Worm (Caenorhabditis elegans) whole organism, L3 larva: ENCODE data around the gene nmr-2.

Experiments
- aly-2 ChIP-seq: fragments of 150-350 bp; optimal IDR thresholded peaks from 2 replicates; lab custom pipeline; 2014; ENCODE audit warnings: missing biosample characterization, missing genetic modification characterization
- ama-1 ChIP-seq: fragments of 150-350 bp; optimal IDR thresholded peaks from 2 replicates; lab custom pipeline; 2018
- ceh-16 ChIP-seq: sonication (generic microtip); optimal IDR thresholded peaks from 2 replicates; lab custom pipeline; 2017; ENCODE audit warnings: missing biosample characterization, missing genetic modification characterization
- ceh-28 ChIP-seq: fragments of 150-350 bp; optimal IDR thresholded peaks from 2 replicates; lab custom pipeline; 2014; ENCODE audit warnings: missing biosample characterization, missing genetic modification reagents, missing genetic modification characterization
- ceh-9 ChIP-seq: sonication (generic microtip); optimal IDR thresholded peaks from 2 replicates; lab custom pipeline; 2018; ENCODE audit warnings: missing biosample characterization, missing genetic modification characterization
- daf-12 ChIP-seq: fragments of 150-350 bp; optimal IDR thresholded peaks from 2 replicates; lab custom pipeline; 2014; ENCODE audit warnings: missing biosample characterization, missing genetic modification reagents, missing genetic modification characterization
- egl-27 ChIP-seq: sonication (generic microtip); optimal IDR thresholded peaks from 4 replicates; lab custom pipeline; 2017; ENCODE audit warnings: missing biosample characterization, missing genetic modification reagents, missing genetic modification characterization
- egl-5 ChIP-seq: fragments of 150-350 bp; optimal IDR thresholded peaks from 2 replicates; lab custom pipeline; 2017; ENCODE audit warnings: missing biosample characterization, missing genetic modification reagents, missing genetic modification characterization, inconsistent platforms
- elt-1 ChIP-seq: fragments of 150-350 bp; optimal IDR thresholded peaks from 2 replicates; lab custom pipeline; 2014; ENCODE audit warnings: missing biosample characterization, missing genetic modification characterization
- elt-2 ChIP-seq: sonication (generic microtip); optimal IDR thresholded peaks from 2 replicates; lab custom pipeline; 2016; ENCODE audit warnings: missing genetic modification reagents, mild to moderate bottlenecking, missing genetic modification characterization, missing compliant biosample characterization
- elt-3 ChIP-seq, 3 experiments: fragments of 150-350 bp in 1 of 3; sonication (generic microtip) in 2 of 3; optimal IDR thresholded peaks; 2 replicates in 2 of 3; 4 replicates in 1 of 3; lab custom pipeline; 2014 to 2017; ENCODE audit warnings: missing biosample characterization in 3 of 3, missing genetic modification characterization in 3 of 3
- fkh-10 ChIP-seq: sonication (generic microtip); optimal IDR thresholded peaks from 2 replicates; lab custom pipeline; 2017; ENCODE audit warnings: missing biosample characterization, missing genetic modification reagents, missing genetic modification characterization
- fkh-2 ChIP-seq: fragments of 150-350 bp; optimal IDR thresholded peaks from 2 replicates; lab custom pipeline; 2014; ENCODE audit warnings: missing biosample characterization, missing genetic modification reagents, missing genetic modification characterization
- fos-1 ChIP-seq: fragments of 150-350 bp; optimal IDR thresholded peaks from 2 replicates; lab custom pipeline; 2014; ENCODE audit warnings: missing biosample characterization, missing genetic modification characterization
- jun-1 ChIP-seq: fragments of 150-350 bp; optimal IDR thresholded peaks from 2 replicates; lab custom pipeline; 2014; ENCODE audit warnings: missing biosample characterization, missing genetic modification reagents, missing genetic modification characterization
- lin-15B ChIP-seq: fragments of 150-350 bp; optimal IDR thresholded peaks from 2 replicates; lab custom pipeline; 2014; ENCODE audit warnings: missing biosample characterization, missing genetic modification characterization
- lsy-12 ChIP-seq: sonication (generic microtip); optimal IDR thresholded peaks from 2 replicates; lab custom pipeline; 2016; ENCODE audit warnings: mild to moderate bottlenecking, missing genetic modification characterization, missing compliant biosample characterization
- mdl-1 ChIP-seq: fragments of 150-350 bp; optimal IDR thresholded peaks from 2 replicates; lab custom pipeline; 2014; ENCODE audit warnings: missing biosample characterization, missing genetic modification characterization
- mml-1 ChIP-seq: fragments of 150-350 bp; sonication (generic microtip); optimal IDR thresholded peaks from 3 replicates; lab custom pipeline; 2014; ENCODE audit warnings: missing biosample characterization, missing genetic modification characterization
- nfya-1 ChIP-seq: sonication (generic microtip); optimal IDR thresholded peaks from 2 replicates; lab custom pipeline; 2017; ENCODE audit warnings: missing genetic modification characterization, mild to moderate bottlenecking, missing compliant biosample characterization, antibody characterized with exemption, moderate library complexity; ENCODE audit not compliant: insufficient read depth
- nhr-11 ChIP-seq: fragments of 150-350 bp; optimal IDR thresholded peaks from 2 replicates; lab custom pipeline; 2014; ENCODE audit warnings: missing biosample characterization, missing genetic modification characterization
- nhr-12 ChIP-seq: fragments of 150-350 bp; optimal IDR thresholded peaks from 2 replicates; lab custom pipeline; 2014; ENCODE audit warnings: missing biosample characterization, missing genetic modification characterization
- nhr-237 ChIP-seq: fragments of 150-350 bp; optimal IDR thresholded peaks from 2 replicates; lab custom pipeline; 2014; ENCODE audit warnings: missing biosample characterization, missing genetic modification characterization
- nhr-25 ChIP-seq: sonication (generic microtip); optimal IDR thresholded peaks from 2 replicates; lab custom pipeline; 2017; ENCODE audit warnings: missing biosample characterization, missing genetic modification characterization
- nhr-43 ChIP-seq: sonication (generic microtip); optimal IDR thresholded peaks from 2 replicates; lab custom pipeline; 2016; ENCODE audit warnings: mild to moderate bottlenecking, missing genetic modification characterization, missing compliant biosample characterization; ENCODE audit not compliant: poor library complexity, severe bottlenecking
- nhr-67 ChIP-seq: fragments of 150-350 bp; optimal IDR thresholded peaks from 2 replicates; lab custom pipeline; 2014; ENCODE audit warnings: missing biosample characterization, missing genetic modification characterization
- nhr-76 ChIP-seq: fragments of 150-350 bp; sonication (generic microtip); optimal IDR thresholded peaks from 5 replicates; lab custom pipeline; 2014; ENCODE audit warnings: missing biosample characterization, missing genetic modification characterization
- nhr-77 ChIP-seq: fragments of 150-350 bp; optimal IDR thresholded peaks from 2 replicates; lab custom pipeline; 2014; ENCODE audit warnings: missing biosample characterization, missing genetic modification characterization
- pha-4 ChIP-seq: fragments of 150-350 bp; optimal IDR thresholded peaks from 2 replicates; lab custom pipeline; 2014; ENCODE audit warnings: missing biosample characterization, missing genetic modification reagents, missing genetic modification characterization
- pqm-1 ChIP-seq: fragments of 150-350 bp; optimal IDR thresholded peaks from 2 replicates; lab custom pipeline; 2017; ENCODE audit warnings: missing biosample characterization, missing genetic modification characterization, inconsistent platforms
- skn-1 ChIP-seq: fragments of 150-350 bp; optimal IDR thresholded peaks from 2 replicates; lab custom pipeline; 2014; ENCODE audit warnings: missing biosample characterization, missing genetic modification characterization
- snpc-4 ChIP-seq: fragments of 150-350 bp; optimal IDR thresholded peaks from 2 replicates; lab custom pipeline; 2014; ENCODE audit warnings: missing biosample characterization, missing genetic modification characterization
- tbx-2 ChIP-seq: sonication (generic microtip); optimal IDR thresholded peaks from 2 replicates; lab custom pipeline; 2016; ENCODE audit warnings: mild to moderate bottlenecking, missing genetic modification characterization, missing compliant biosample characterization
- zag-1 ChIP-seq: fragments of 150-350 bp; optimal IDR thresholded peaks from 2 replicates; lab custom pipeline; 2014; ENCODE audit warnings: missing biosample characterization, missing genetic modification characterization
- ztf-4 ChIP-seq: fragments of 150-350 bp; optimal IDR thresholded peaks from 2 replicates; lab custom pipeline; 2014; ENCODE audit warnings: missing biosample characterization, missing genetic modification characterization

nmr-2 gene

DNA sequence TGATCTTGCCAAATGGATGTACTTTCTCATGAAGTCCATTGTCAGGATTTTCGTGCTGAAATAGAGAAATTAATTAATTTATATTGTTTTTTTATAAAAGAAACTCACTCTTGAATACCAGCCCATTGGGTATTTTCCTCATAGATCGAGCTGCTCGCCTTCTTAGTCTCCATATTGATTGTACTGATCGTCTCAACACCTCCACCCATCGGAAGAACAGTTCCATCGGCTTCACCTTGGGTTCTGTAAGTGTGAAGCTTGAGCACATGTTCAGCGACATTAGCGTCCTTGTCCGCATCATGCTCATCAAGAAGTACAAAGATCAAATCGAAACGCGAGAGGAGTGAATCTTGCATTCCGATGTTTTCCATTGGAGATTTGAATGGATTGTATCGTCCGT, 46.3 kb upstream of the nmr-2 start:
- TF ChIP-seq nfya-1 (tag; lab: Kevin White, UChicago) (no peak), mml-1 (tag; lab: Kevin White, UChicago) (no peak), mdl-1 (tag; lab: Kevin White, UChicago) (no peak), egl-27 (tag; lab: Kevin White, UChicago) (no peak), elt-3 (tag; optimal IDR thresholded peaks at IDR 0.05; lab: Kevin White, UChicago) (no peak), ama-1 (lab: Kevin White, UChicago) (no peak), egl-5 (tag; lab: Kevin White, UChicago) (no peak), daf-12 (tag; lab: Kevin White, UChicago) (no peak), nhr-237 (no peak), lsy-12 (tag; lab: Kevin White, UChicago) (no peak), tbx-2 (tag; lab: Kevin White, UChicago) (no peak), nhr-12 (tag; lab: Kevin White, UChicago) (no peak)

DNA sequence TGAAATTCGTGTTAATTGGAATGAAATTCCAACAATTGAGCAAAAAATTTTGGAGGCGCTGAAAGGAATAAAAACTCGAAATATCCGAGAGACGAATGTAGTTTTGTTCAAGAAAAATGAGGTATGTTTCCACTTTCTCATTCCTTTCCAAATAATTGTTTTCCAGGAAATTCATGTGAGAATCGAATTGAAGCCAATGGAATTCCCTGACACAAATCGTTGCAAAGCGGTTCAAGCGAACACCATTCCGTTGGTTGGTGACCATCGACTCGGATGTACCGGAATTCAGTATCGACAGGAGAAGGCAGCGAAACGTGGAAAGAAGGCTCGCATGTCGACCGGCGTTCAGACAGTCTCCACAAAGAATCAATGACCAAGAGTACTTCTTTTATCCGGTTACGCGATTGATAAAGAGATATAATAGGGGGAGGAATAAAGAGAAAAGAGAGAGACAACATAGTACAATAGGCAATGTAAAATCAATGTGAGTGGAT, 44.9 kb upstream of the nmr-2 start:
- TF ChIP-seq elt-3 (tag; optimal IDR thresholded peaks at IDR 0.05; lab: Kevin White, UChicago) (no peak), nhr-43 (tag; lab: Kevin White, UChicago) (no peak), ceh-9 (tag; lab: Kevin White, UChicago) (no peak), mdl-1 (tag; lab: Kevin White, UChicago) (no peak), lin-15B (tag; lab: Kevin White, UChicago) (no peak), ceh-16 (tag; lab: Kevin White, UChicago) (no peak), jun-1 (tag; lab: Kevin White, UChicago) (no peak), nhr-76 (no peak), nhr-25 (tag; lab: Kevin White, UChicago) (no peak), fkh-2 (tag; lab: Kevin White, UChicago) (no peak), aly-2 (tag; lab: Kevin White, UChicago) (no peak), tbx-2 (tag; lab: Kevin White, UChicago) (no peak), nhr-11 (tag; lab: Kevin White, UChicago) (no peak), ztf-4 (no peak), elt-1 (tag; lab: Kevin White, UChicago) (no peak), zag-1 (tag; lab: Kevin White, UChicago) (no peak)

DNA sequence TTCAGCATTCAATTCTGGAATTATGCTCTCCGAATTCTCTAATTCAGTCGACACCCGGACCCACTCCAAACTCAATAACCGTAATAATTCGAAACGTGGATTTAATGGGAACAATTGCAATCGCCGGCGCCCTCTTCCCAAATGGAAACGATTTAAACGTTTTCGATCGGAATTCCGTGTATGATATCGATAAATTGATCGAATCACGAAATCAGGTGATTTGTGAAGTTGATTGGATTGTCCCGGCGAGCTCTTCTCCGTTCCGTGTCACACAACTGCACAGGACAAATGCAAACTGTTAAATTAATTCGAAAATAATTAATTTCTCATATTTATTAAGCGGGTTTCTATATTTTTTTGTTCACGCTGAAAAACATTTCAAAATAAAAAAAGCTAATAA, 44.4 kb upstream of the nmr-2 start, which contains the start of gene C25D7.16:
C25D7.16 (plus strand) TSS at position 301 of the 400 bp plus-strand sequence.
- TF ChIP-seq ceh-9 (tag; lab: Kevin White, UChicago) = no peak
- TF ChIP-seq, all 47 proteins: peak for 0

DNA sequence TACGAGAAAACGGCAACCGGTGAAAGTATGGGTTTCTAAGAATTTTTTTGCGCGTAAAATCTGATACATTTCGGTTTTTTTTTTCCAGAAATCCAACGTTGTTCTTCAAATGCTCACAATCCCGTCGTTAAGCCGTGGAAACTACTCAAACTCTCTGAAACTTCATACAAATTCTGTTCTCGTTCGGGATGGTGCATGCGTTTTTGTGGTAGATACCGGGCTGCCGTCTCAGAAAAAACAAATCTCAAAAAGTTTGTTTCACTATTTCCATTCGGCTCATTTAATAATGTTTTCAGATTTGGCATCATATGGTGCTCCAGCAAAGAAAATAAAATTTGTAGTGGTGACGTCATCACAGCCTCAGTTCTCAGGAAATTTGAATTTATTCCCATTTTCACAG, 43.3 kb upstream of the nmr-2 start:
- TF ChIP-seq nhr-77 (tag; lab: Kevin White, UChicago) = no peak
- no peak for TF ChIP-seq egl-27 (tag; lab: Kevin White, UChicago)
- TF ChIP-seq fkh-2 (tag; lab: Kevin White, UChicago) = no peak
- no peak for TF ChIP-seq nhr-67
- TF ChIP-seq pqm-1 (tag; lab: Kevin White, UChicago) = no peak
- no peak for TF ChIP-seq pha-4 (tag; lab: Kevin White, UChicago)
- no peak for TF ChIP-seq nhr-237
- no peak for TF ChIP-seq daf-12 (tag; lab: Kevin White, UChicago)
- TF ChIP-seq snpc-4 (tag; lab: Kevin White, UChicago) = no peak
- TF ChIP-seq nhr-25 (tag; lab: Kevin White, UChicago) = no peak
- TF ChIP-seq skn-1 (tag; lab: Kevin White, UChicago) = no peak
- no peak for TF ChIP-seq fkh-10
- TF ChIP-seq nhr-43 (tag; lab: Kevin White, UChicago) = no peak

DNA sequence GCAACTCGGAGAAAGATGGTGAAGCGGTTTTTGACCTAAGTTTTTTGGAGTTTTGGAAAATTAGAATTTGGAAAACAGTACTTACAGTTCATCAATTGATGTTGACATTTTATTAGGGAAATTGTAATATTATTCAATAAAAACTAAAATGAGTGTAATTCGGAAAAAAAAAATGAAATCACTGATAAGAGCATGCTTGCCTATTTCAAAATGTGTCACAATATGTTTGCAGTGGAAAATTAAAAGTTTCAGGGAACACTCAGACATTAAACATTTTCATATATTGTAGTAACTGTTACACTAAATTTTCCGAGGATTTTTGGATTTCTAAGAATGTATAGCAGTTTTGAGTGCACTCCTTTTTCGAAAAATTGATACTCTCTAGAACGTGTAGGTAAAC, 40.9 kb upstream of the nmr-2 start, which contains the start of the genes fbxa-82 and C25D7.5:
fbxa-82 (minus strand) TSS at position 163 of the 400 bp plus-strand sequence.
C25D7.5 (plus strand) TSS at position 283 of the 400 bp plus-strand sequence.
- TF ChIP-seq nhr-43 (tag; lab: Kevin White, UChicago) (no peak), lin-15B (tag; lab: Kevin White, UChicago) (no peak), fkh-2 (tag; lab: Kevin White, UChicago) (no peak), elt-2 (tag; lab: Kevin White, UChicago) (peak; percentile 28), pqm-1 (tag; lab: Kevin White, UChicago) (peak; percentile 41), fos-1 (tag; lab: Kevin White, UChicago) (no peak), pha-4 (tag; lab: Kevin White, UChicago) (peak; percentile 31), ceh-28 (tag; lab: Kevin White, UChicago) (no peak)
- TF ChIP-seq, all 47 proteins: peak for 3
